Fruit fly (Drosophila melanogaster): ENCODE results near the gene CG12204.

The CG12204 gene

DNA sequence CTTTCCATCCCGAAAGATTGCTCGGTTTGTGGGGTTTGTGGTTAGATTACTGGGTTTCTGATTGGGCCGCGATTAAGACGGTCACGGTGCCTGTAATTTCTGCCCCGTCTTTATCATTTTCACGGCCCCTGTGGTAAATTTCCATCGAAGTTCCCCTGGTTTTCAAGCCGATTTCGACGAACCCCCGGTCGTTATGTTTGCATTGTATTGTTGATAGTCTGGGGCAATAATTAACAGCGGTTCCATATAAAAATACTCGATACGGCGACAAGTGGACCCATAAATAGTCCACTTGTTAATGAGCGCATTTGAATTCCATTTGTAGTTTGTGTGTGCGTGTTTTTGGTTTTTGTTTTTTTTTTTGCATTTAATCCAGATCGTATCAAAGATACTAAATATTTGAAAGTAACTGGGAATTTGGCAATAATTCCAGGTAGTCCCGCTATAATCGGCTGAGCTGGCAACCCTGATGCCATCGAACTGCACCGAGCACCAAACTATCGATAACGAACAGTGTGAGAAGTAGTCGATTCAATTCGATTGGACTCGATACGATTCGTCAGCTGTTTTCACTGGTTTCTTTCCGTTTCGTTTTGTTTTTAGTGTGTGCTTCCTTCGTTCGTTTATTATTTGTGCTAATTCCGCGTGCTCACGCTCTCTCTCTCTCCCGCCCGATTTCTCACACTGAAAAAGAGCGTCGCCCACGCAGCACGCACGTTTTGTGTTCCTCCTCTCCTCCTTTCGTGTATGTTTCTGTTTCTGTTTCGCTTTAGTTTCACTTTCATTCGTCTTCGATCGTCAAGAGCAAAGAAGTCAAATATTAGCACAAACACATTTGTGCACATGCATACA lies 11.4 kb upstream of the CG12204 start (continued):
- TF ChIP-seq Dif (GFP tag; optimal IDR thresholded peaks at IDR 0.05; ENCODE audit: partially characterized antibody) = no peak

DNA sequence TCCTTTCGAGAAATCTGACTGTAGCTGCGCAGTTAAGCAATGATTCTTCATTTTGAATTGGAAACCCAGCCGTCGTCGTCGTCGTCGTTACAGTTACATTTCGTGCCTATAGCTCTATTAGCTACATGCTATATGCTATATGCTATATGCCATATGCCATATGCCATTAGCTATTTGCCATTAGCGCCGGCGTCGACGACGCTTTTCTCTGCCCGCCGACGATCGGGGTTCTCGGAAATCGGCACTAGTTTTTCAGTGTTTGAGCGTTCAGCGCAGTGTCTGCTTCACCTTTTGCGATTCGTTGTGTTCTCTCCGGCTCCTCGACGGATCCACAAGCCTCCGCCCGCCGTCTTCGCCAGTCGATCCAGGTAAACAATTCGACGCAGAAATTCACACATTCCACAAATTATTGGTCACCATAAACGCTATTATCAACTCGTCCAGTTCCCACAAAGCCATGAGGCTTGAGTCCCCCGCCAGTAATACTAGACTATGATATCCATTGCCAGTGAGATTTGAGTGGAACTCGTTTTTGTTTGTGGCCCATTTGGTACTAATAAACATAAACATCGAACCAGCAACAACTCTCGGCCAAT lies 10.1 kb upstream of the CG12204 start:
- no peak for TF ChIP-seq sage (GFP tag; optimal IDR thresholded peaks at IDR 0.05)
- no peak for TF ChIP-seq tai (GFP tag; optimal IDR thresholded peaks at IDR 0.05)
- no peak for TF ChIP-seq jim (GFP tag; optimal IDR thresholded peaks at IDR 0.05)
- no peak for TF ChIP-seq HLH106 (tag; optimal IDR thresholded peaks at IDR 0.05)
- TF ChIP-seq Dif (GFP tag; optimal IDR thresholded peaks at IDR 0.05; ENCODE audit: partially characterized antibody) = no peak
- no peak for TF ChIP-seq lola (GFP tag; optimal IDR thresholded peaks at IDR 0.05)
- TF ChIP-seq pan (optimal IDR thresholded peaks at IDR 0.05) = no peak
- TF ChIP-seq Jra (GFP tag; optimal IDR thresholded peaks at IDR 0.05) = no peak
- no peak for TF ChIP-seq Hr83 (GFP tag; optimal IDR thresholded peaks at IDR 0.05; ENCODE audit: poor library complexity, severe bottlenecking)
- TF ChIP-seq Hnf4 (GFP tag; optimal IDR thresholded peaks at IDR 0.05) = no peak
- no peak for TF ChIP-seq N (GFP tag; optimal IDR thresholded peaks at IDR 0.05)
- no peak for TF ChIP-seq Vsx2 (GFP tag; optimal IDR thresholded peaks at IDR 0.05; ENCODE audit: partially characterized antibody)

DNA sequence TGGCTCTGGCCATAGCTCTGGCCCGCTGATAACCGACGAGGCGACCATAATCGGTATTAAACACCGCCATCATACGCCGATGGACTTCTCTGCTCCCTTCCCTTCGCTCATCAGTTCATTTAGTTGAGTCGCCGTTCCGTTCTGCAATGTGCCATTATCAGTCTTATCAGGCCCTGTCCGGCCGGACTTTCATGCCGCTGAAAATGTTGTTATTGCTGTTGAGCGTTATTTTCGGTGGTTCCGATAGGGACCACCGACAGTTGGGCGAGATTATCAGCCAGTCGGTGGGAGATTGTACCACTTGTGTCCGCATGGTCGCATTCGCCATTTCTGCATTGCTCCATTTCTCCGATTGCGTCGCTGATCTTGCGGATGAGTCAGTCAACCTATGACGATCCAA lies 7.1 kb upstream of the CG12204 start:
- TF ChIP-seq OdsH (GFP tag; optimal IDR thresholded peaks at IDR 0.05) (no peak), sv (GFP tag; optimal IDR thresholded peaks at IDR 0.05) (no peak), Sp1 (GFP tag; optimal IDR thresholded peaks at IDR 0.05) (no peak), Hr78 (GFP tag; optimal IDR thresholded peaks at IDR 0.05) (no peak), br (GFP tag; optimal IDR thresholded peaks at IDR 0.05) (peak; percentile 3), usp (GFP tag; optimal IDR thresholded peaks at IDR 0.05) (no peak), CG32264 (GFP tag; optimal IDR thresholded peaks at IDR 0.05) (no peak), Jra (GFP tag; optimal IDR thresholded peaks at IDR 0.05) (no peak), brk (GFP tag; optimal IDR thresholded peaks at IDR 0.05) (no peak), h (GFP tag; optimal IDR thresholded peaks at IDR 0.05) (peak; percentile 41), Rel (GFP tag; optimal IDR thresholded peaks at IDR 0.05) (no peak), Rel (tag; optimal IDR thresholded peaks at IDR 0.05) (peak; percentile 86), psq (GFP tag; optimal IDR thresholded peaks at IDR 0.05) (no peak), Dif (GFP tag; optimal IDR thresholded peaks at IDR 0.05; ENCODE audit: partially characterized antibody) (no peak), N (GFP tag; optimal IDR thresholded peaks at IDR 0.05) (no peak)

DNA sequence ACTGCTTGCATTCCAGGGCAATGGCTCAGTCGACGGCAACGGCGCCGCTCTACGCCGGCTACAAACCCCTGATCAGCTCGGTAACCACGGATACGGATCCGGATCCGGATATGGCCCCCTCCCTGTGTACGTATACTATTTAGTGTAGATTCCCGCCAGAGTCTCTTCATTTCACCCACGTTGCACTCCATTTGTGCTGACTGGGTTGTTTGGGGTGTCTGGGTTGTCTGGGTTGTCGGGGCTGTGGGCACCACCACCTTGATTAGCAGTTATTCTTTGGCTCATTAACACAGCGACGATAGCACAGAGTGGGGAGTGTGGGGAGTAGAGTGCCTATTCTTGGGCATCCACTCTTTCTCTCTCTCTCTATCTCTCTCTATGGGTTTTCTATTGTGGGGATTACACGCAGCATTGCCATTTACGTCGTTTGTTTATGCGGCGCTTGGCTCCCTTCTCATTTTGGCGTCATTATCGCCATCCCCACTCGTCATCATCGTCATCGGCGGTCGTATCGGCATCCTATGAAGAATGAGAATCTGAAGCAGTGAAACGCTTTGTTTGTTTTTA lies 4.6 kb upstream of the CG12204 start:
- TF ChIP-seq pan (optimal IDR thresholded peaks at IDR 0.05) = no peak
- no peak for TF ChIP-seq Rel (GFP tag; optimal IDR thresholded peaks at IDR 0.05)
- TF ChIP-seq Rel (tag; optimal IDR thresholded peaks at IDR 0.05) = peak; percentile 56

DNA sequence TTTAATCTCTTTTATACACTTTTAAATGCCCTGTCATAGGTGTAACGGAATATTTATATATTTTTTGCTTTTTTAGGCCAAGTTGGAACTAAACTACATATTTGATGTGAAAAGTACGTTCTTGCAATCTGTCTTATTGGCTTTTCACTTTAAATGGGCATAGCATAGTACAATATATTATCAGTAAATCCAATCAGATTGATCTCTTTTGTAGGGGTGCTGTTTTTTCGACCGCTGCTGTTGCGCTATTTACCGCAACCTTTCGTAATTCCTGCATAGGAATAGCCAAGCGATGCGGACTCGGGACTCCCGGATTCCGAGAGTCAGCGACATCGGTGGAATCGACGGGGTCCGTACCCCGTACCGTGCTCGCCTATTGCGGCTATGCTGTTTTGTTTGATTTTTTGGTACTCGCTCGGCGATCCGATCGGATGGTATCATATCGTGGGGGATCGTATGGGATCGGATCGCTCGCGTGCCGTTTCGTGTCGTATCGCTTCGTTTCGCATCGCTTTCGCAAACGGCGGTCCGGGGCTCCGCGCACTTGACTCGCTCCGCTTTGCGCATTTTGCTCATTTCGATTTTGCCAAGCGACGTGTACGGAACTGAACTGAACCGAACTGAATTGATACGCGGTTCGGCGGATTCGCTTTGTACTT lies 3.7 kb upstream of the CG12204 start:
- TF ChIP-seq HLH106 (tag; optimal IDR thresholded peaks at IDR 0.05) (no peak), dl (GFP tag; optimal IDR thresholded peaks at IDR 0.05; ENCODE audit: insufficient read depth in 1 of 2, partially characterized antibody in 2 of 2) (peak in 1 of 2 experiments; percentile 38), Rel (GFP tag; optimal IDR thresholded peaks at IDR 0.05) (no peak), Rel (tag; optimal IDR thresholded peaks at IDR 0.05) (peak; percentile 96), Dif (GFP tag; optimal IDR thresholded peaks at IDR 0.05; ENCODE audit: partially characterized antibody) (peak; percentile 14), woc (GFP tag; optimal IDR thresholded peaks at IDR 0.05) (peak; percentile 2), Hr83 (GFP tag; optimal IDR thresholded peaks at IDR 0.05; ENCODE audit: poor library complexity, severe bottlenecking) (no peak), Sp1 (GFP tag; optimal IDR thresholded peaks at IDR 0.05) (peak; percentile 33), CrebA (GFP tag; optimal IDR thresholded peaks at IDR 0.05; ENCODE audit: borderline replicate concordance) (no peak), Myc (optimal IDR thresholded peaks at IDR 0.05) (no peak), foxo (GFP tag; optimal IDR thresholded peaks at IDR 0.05) (peak in 1 of 2 experiments; percentile 23), rgr (GFP tag; optimal IDR thresholded peaks at IDR 0.05) (peak; percentile 57), br (GFP tag; optimal IDR thresholded peaks at IDR 0.05) (peak; percentile 41), jim (GFP tag; optimal IDR thresholded peaks at IDR 0.05) (peak; percentile 51), h (GFP tag; optimal IDR thresholded peaks at IDR 0.05) (peak; percentile 98), ey (GFP tag; optimal IDR thresholded peaks at IDR 0.05) (no peak), sage (GFP tag; optimal IDR thresholded peaks at IDR 0.05) (no peak), N (GFP tag; optimal IDR thresholded peaks at IDR 0.05) (no peak)
